Worm (Caenorhabditis elegans) whole organism, L2 larva: ENCODE measurements around the gene F57C7.4.

Source experiments
- aly-2 ChIP-seq: fragments of 150-350 bp; optimal IDR thresholded peaks from 2 replicates; lab custom pipeline; 2014; ENCODE audit warnings: missing biosample characterization, missing genetic modification characterization
- crh-2 ChIP-seq: sonication (generic microtip); optimal IDR thresholded peaks from 2 replicates; lab custom pipeline; 2017; ENCODE audit warnings: missing biosample characterization, missing genetic modification characterization
- egl-27 ChIP-seq: sonication (generic microtip); optimal IDR thresholded peaks from 3 replicates; lab custom pipeline; 2017; ENCODE audit warnings: missing biosample characterization, missing genetic modification reagents, missing genetic modification characterization
- elt-1 ChIP-seq: fragments of 150-350 bp; optimal IDR thresholded peaks from 2 replicates; lab custom pipeline; 2014; ENCODE audit warnings: missing biosample characterization, missing genetic modification characterization
- gmeb-1 ChIP-seq: fragments of 150-350 bp; optimal IDR thresholded peaks from 2 replicates; lab custom pipeline; 2014; ENCODE audit warnings: missing biosample characterization, missing genetic modification characterization
- lin-13 ChIP-seq: fragments of 150-350 bp; optimal IDR thresholded peaks from 2 replicates; lab custom pipeline; 2014; ENCODE audit warnings: missing biosample characterization, missing genetic modification reagents, missing genetic modification characterization
- lin-39 ChIP-seq: fragments of 150-350 bp; optimal IDR thresholded peaks from 2 replicates; lab custom pipeline; 2014; ENCODE audit warnings: missing biosample characterization, missing genetic modification reagents, missing genetic modification characterization
- mdl-1 ChIP-seq, 2 experiments: fragments of 150-350 bp in 1 of 2; sonication (generic microtip) in 1 of 2; optimal IDR thresholded peaks; 2 replicates each; lab custom pipeline; 2017; ENCODE audit warnings: missing biosample characterization in 2 of 2, missing genetic modification characterization in 2 of 2
- nhr-77 ChIP-seq: fragments of 150-350 bp; optimal IDR thresholded peaks from 2 replicates; lab custom pipeline; 2014; ENCODE audit warnings: missing biosample characterization, missing genetic modification characterization
- zag-1 ChIP-seq: fragments of 150-350 bp; optimal IDR thresholded peaks from 2 replicates; lab custom pipeline; 2014; ENCODE audit warnings: missing biosample characterization, missing genetic modification characterization

DNA sequence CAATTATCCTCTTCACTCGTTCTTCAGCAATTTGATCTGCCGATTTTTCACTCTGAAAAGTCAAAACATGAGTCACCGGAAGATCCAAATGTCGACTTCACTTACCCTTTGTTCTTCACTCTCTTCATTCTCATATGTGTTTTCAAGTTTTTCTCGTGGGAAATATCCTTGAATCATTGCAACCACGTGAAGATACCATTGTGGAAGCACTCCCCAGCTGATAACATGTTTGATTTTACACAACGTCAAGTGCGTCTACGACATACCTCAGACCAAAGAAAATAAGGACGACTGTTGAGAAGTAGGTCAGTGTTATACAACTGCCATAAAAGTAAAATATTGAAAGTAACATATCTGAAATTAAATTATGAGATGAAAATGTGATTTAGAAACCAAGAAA lies 39.1 kb upstream of the F57C7.4 start, which contains the start of gene M79.2:
- TF ChIP-seq egl-27 (tag; lab: Kevin White, UChicago) (no peak), lin-39 (tag; lab: Kevin White, UChicago) (no peak), lin-13 (GFP tag; lab: Kevin White, UChicago) (no peak), crh-2 (tag; lab: Kevin White, UChicago) (no peak), mdl-1 (tag; optimal IDR thresholded peaks at IDR 0.05; lab: Kevin White, UChicago) (no peak), elt-1 (tag; lab: Kevin White, UChicago) (no peak), zag-1 (tag; lab: Kevin White, UChicago) (no peak), gmeb-1 (tag; lab: Kevin White, UChicago) (no peak), aly-2 (tag; lab: Kevin White, UChicago) (no peak), nhr-77 (tag; lab: Kevin White, UChicago) (no peak)
